Worm (Caenorhabditis elegans): ENCODE data around the gene txt-13.

Gene txt-13

ce11 chrII:10537571-10537970 lies 32.8 kb upstream of the txt-13 start, which contains the start of gene R166.2:
R166.2 (minus strand) TSS chrII:10537671.
- TF ChIP-seq sptf-1 (tag; optimal IDR thresholded peaks at IDR 0.05) = no peak

DNA sequence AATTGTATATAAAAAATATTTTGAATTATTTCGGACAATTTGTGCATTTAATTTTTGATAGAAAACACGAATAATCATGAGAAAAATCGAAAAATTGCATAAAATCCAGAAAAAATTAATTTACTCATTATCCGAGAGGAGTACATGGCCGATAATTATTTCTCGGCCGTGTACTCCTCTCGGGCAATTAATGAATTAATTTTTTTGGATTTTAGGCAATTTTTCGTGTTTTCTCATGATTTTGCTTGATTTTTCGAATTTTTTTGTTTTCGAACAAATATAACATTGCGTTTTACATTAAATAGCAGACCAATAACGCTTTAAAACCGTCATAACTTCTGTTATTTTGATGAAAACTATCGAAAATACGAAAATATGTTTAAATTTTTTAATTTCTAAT lies 32.4 kb upstream of the txt-13 start:
- TF ChIP-seq dsc-1 (tag; optimal IDR thresholded peaks at IDR 0.05) (peak; percentile 94), alr-1 (tag; optimal IDR thresholded peaks at IDR 0.05; ENCODE audit: borderline replicate concordance) (no peak), sup-37 (GFP tag; optimal IDR thresholded peaks at IDR 0.05) (peak; percentile 40), vab-15 (tag; optimal IDR thresholded peaks at IDR 0.05) (no peak), F16B12.6 (tag; optimal IDR thresholded peaks at IDR 0.05) (peak; percentile 36), mef-2 (tag; optimal IDR thresholded peaks at IDR 0.05) (no peak), Y116A8C.19 (tag; optimal IDR thresholded peaks at IDR 0.05; ENCODE audit: borderline replicate concordance) (peak; percentile 56), ceh-63 (GFP tag; optimal IDR thresholded peaks at IDR 0.05) (no peak), snpc-4 (tag; optimal IDR thresholded peaks at IDR 0.05) (peak; percentile 19), nhr-47 (tag; optimal IDR thresholded peaks at IDR 0.05) (peak; percentile 88), ets-5 (GFP tag; IDR thresholded peaks at IDR 0.05) (no peak), grh-1 (GFP tag; IDR thresholded peaks at IDR 0.05) (peak; percentile 52; the same call in 1 of the 2 replicates), pqm-1 (tag; optimal IDR thresholded peaks at IDR 0.05) (no peak), egl-27 (tag; optimal IDR thresholded peaks at IDR 0.05) (no peak), lir-3 (tag; optimal IDR thresholded peaks at IDR 0.05; ENCODE audit: poor library complexity) (peak; percentile 91), nhr-76 (tag; optimal IDR thresholded peaks at IDR 0.05) (no peak), ceh-82 (tag; optimal IDR thresholded peaks at IDR 0.05) (peak in 2 of 3 experiments; percentile 35 to 49), mep-1 (tag; optimal IDR thresholded peaks at IDR 0.05) (peak; percentile 48), unc-62 (GFP tag; optimal IDR thresholded peaks at IDR 0.05) (no peak), fkh-8 (tag; optimal IDR thresholded peaks at IDR 0.05) (peak; percentile 51), nhr-20 (tag; optimal IDR thresholded peaks at IDR 0.05) (peak; percentile 78), egl-13 (tag; optimal IDR thresholded peaks at IDR 0.05) (peak; percentile 80), unc-86 (tag; optimal IDR thresholded peaks at IDR 0.05) (peak; percentile 58), unc-98 (GFP tag; IDR thresholded peaks at IDR 0.05) (0 out of 2 replicates have a peak, but pooled peaks have one; percentile 34), mdl-1 (tag; optimal IDR thresholded peaks at IDR 0.05) (no peak), pag-3 (tag; optimal IDR thresholded peaks at IDR 0.05; ENCODE audit: borderline replicate concordance, insufficient read depth) (no peak), lin-13 (GFP tag; optimal IDR thresholded peaks at IDR 0.05) (peak; percentile 65), zag-1 (tag; optimal IDR thresholded peaks at IDR 0.05) (no peak), xbp-1 (tag; optimal IDR thresholded peaks at IDR 0.05) (peak; percentile 81), efl-1 (optimal IDR thresholded peaks at IDR 0.05) (peak; percentile 55 to 75), efl-1 (GFP tag; optimal IDR thresholded peaks at IDR 0.05 in 1 of 2) (peak; percentile 68 to 97), ceh-8 (GFP tag; optimal IDR thresholded peaks at IDR 0.05) (peak; percentile 81), irx-1 (tag; optimal IDR thresholded peaks at IDR 0.05) (peak; percentile 94), fos-1 (tag; optimal IDR thresholded peaks at IDR 0.05) (peak; percentile 37), elt-3 (tag; optimal IDR thresholded peaks at IDR 0.05) (no peak), C04F5.9 (tag; optimal IDR thresholded peaks at IDR 0.05) (peak; percentile 88), swsn-7 (tag; optimal IDR thresholded peaks at IDR 0.05) (peak; percentile 79), ztf-4 (tag; optimal IDR thresholded peaks at IDR 0.05) (no peak), blmp-1 (tag; optimal IDR thresholded peaks at IDR 0.05) (peak; percentile 26), nhr-28 (tag; optimal IDR thresholded peaks at IDR 0.05) (no peak), hlh-17 (GFP tag; optimal IDR thresholded peaks at IDR 0.05; ENCODE audit: borderline replicate concordance) (no peak), jun-1 (tag; optimal IDR thresholded peaks at IDR 0.05) (no peak), nhr-12 (tag; optimal IDR thresholded peaks at IDR 0.05) (no peak), mab-9 (GFP tag; IDR thresholded peaks at IDR 0.05) (peak; percentile 77; the same call in 1 of the 2 replicates), ces-1 (GFP tag; optimal IDR thresholded peaks at IDR 0.05) (no peak), nhr-85 (tag) (peak; percentile 93), lin-35 (GFP tag; optimal IDR thresholded peaks at IDR 0.05) (peak; percentile 51 to 62), elt-2 (tag; optimal IDR thresholded peaks at IDR 0.05) (peak; percentile 68), efl-3 (GFP tag; optimal IDR thresholded peaks at IDR 0.05) (peak; percentile 56), C16A3.4 (tag; optimal IDR thresholded peaks at IDR 0.05) (peak; percentile 22)
